Worm (Caenorhabditis elegans) whole organism, L3 larva: ENCODE results near the gene Y7A5A.3.

Experiments
- ZK546.5 ChIP-seq: sonication (generic microtip); optimal IDR thresholded peaks from 2 replicates; lab custom pipeline; 2017; ENCODE audit warnings: missing biosample characterization, missing genetic modification characterization
- aly-2 ChIP-seq: fragments of 150-350 bp; optimal IDR thresholded peaks from 2 replicates; lab custom pipeline; 2014; ENCODE audit warnings: missing biosample characterization, missing genetic modification characterization
- ama-1 ChIP-seq: fragments of 150-350 bp; optimal IDR thresholded peaks from 2 replicates; lab custom pipeline; 2018
- ceh-16 ChIP-seq: sonication (generic microtip); optimal IDR thresholded peaks from 2 replicates; lab custom pipeline; 2017; ENCODE audit warnings: missing biosample characterization, missing genetic modification characterization
- ceh-28 ChIP-seq: fragments of 150-350 bp; optimal IDR thresholded peaks from 2 replicates; lab custom pipeline; 2014; ENCODE audit warnings: missing biosample characterization, missing genetic modification reagents, missing genetic modification characterization
- ceh-82 ChIP-seq: fragments of 150-350 bp; optimal IDR thresholded peaks from 2 replicates; lab custom pipeline; 2014; ENCODE audit warnings: missing biosample characterization, missing genetic modification characterization
- ceh-9 ChIP-seq: sonication (generic microtip); optimal IDR thresholded peaks from 2 replicates; lab custom pipeline; 2018; ENCODE audit warnings: missing biosample characterization, missing genetic modification characterization
- egl-27 ChIP-seq: sonication (generic microtip); optimal IDR thresholded peaks from 4 replicates; lab custom pipeline; 2017; ENCODE audit warnings: missing biosample characterization, missing genetic modification reagents, missing genetic modification characterization
- egl-5 ChIP-seq: fragments of 150-350 bp; optimal IDR thresholded peaks from 2 replicates; lab custom pipeline; 2017; ENCODE audit warnings: missing biosample characterization, missing genetic modification reagents, missing genetic modification characterization, inconsistent platforms
- elt-1 ChIP-seq: fragments of 150-350 bp; optimal IDR thresholded peaks from 2 replicates; lab custom pipeline; 2014; ENCODE audit warnings: missing biosample characterization, missing genetic modification characterization
- eor-1 ChIP-seq, 2 experiments: fragments of 150-350 bp; optimal IDR thresholded peaks; 2 replicates each; lab custom pipeline; 2014 to 2018; ENCODE audit warnings: missing biosample characterization in 2 of 2, missing genetic modification characterization in 2 of 2
- fkh-10 ChIP-seq: sonication (generic microtip); optimal IDR thresholded peaks from 2 replicates; lab custom pipeline; 2017; ENCODE audit warnings: missing biosample characterization, missing genetic modification reagents, missing genetic modification characterization
- fos-1 ChIP-seq: fragments of 150-350 bp; optimal IDR thresholded peaks from 2 replicates; lab custom pipeline; 2014; ENCODE audit warnings: missing biosample characterization, missing genetic modification characterization
- hmg-11 ChIP-seq: sonication (generic microtip); optimal IDR thresholded peaks from 2 replicates; lab custom pipeline; 2016; ENCODE audit warnings: missing genetic modification characterization, missing compliant biosample characterization
- jun-1 ChIP-seq: fragments of 150-350 bp; optimal IDR thresholded peaks from 2 replicates; lab custom pipeline; 2014; ENCODE audit warnings: missing biosample characterization, missing genetic modification reagents, missing genetic modification characterization
- lin-39 ChIP-seq: fragments of 150-350 bp; optimal IDR thresholded peaks from 2 replicates; lab custom pipeline; 2018; ENCODE audit warnings: missing biosample characterization, missing genetic modification reagents, missing genetic modification characterization
- lsy-12 ChIP-seq: sonication (generic microtip); optimal IDR thresholded peaks from 2 replicates; lab custom pipeline; 2016; ENCODE audit warnings: mild to moderate bottlenecking, missing genetic modification characterization, missing compliant biosample characterization
- mml-1 ChIP-seq: fragments of 150-350 bp; sonication (generic microtip); optimal IDR thresholded peaks from 3 replicates; lab custom pipeline; 2014; ENCODE audit warnings: missing biosample characterization, missing genetic modification characterization
- nhr-11 ChIP-seq: fragments of 150-350 bp; optimal IDR thresholded peaks from 2 replicates; lab custom pipeline; 2014; ENCODE audit warnings: missing biosample characterization, missing genetic modification characterization
- nhr-23 ChIP-seq: fragments of 150-350 bp; optimal IDR thresholded peaks from 2 replicates; lab custom pipeline; 2014; ENCODE audit warnings: missing biosample characterization, missing genetic modification reagents, missing genetic modification characterization
- nhr-237 ChIP-seq: fragments of 150-350 bp; optimal IDR thresholded peaks from 2 replicates; lab custom pipeline; 2014; ENCODE audit warnings: missing biosample characterization, missing genetic modification characterization
- nhr-25 ChIP-seq: sonication (generic microtip); optimal IDR thresholded peaks from 2 replicates; lab custom pipeline; 2017; ENCODE audit warnings: missing biosample characterization, missing genetic modification characterization
- nhr-28 ChIP-seq: fragments of 150-350 bp; optimal IDR thresholded peaks from 2 replicates; lab custom pipeline; 2014; ENCODE audit warnings: missing biosample characterization, missing genetic modification characterization
- nhr-43 ChIP-seq: sonication (generic microtip); optimal IDR thresholded peaks from 2 replicates; lab custom pipeline; 2016; ENCODE audit warnings: mild to moderate bottlenecking, missing genetic modification characterization, missing compliant biosample characterization; ENCODE audit not compliant: poor library complexity, severe bottlenecking
- nhr-77 ChIP-seq: fragments of 150-350 bp; optimal IDR thresholded peaks from 2 replicates; lab custom pipeline; 2014; ENCODE audit warnings: missing biosample characterization, missing genetic modification characterization
- pha-4 ChIP-seq: fragments of 150-350 bp; optimal IDR thresholded peaks from 2 replicates; lab custom pipeline; 2014; ENCODE audit warnings: missing biosample characterization, missing genetic modification reagents, missing genetic modification characterization
- skn-1 ChIP-seq: fragments of 150-350 bp; optimal IDR thresholded peaks from 2 replicates; lab custom pipeline; 2014; ENCODE audit warnings: missing biosample characterization, missing genetic modification characterization
- snpc-4 ChIP-seq: fragments of 150-350 bp; optimal IDR thresholded peaks from 2 replicates; lab custom pipeline; 2014; ENCODE audit warnings: missing biosample characterization, missing genetic modification characterization
- unc-39 ChIP-seq: sonication (generic microtip); optimal IDR thresholded peaks from 4 replicates; lab custom pipeline; 2017; ENCODE audit warnings: missing biosample characterization, missing genetic modification characterization
- unc-62 ChIP-seq: fragments of 150-350 bp; sonication (generic microtip); optimal IDR thresholded peaks from 4 replicates; lab custom pipeline; 2014; ENCODE audit warnings: missing biosample characterization, missing genetic modification reagents, missing genetic modification characterization
- zag-1 ChIP-seq: fragments of 150-350 bp; optimal IDR thresholded peaks from 2 replicates; lab custom pipeline; 2014; ENCODE audit warnings: missing biosample characterization, missing genetic modification characterization
- ztf-11 ChIP-seq: fragments of 150-350 bp; optimal IDR thresholded peaks from 2 replicates; lab custom pipeline; 2014; ENCODE audit warnings: missing biosample characterization, missing genetic modification characterization
- ztf-4 ChIP-seq: fragments of 150-350 bp; optimal IDR thresholded peaks from 2 replicates; lab custom pipeline; 2014; ENCODE audit warnings: missing biosample characterization, missing genetic modification characterization

The Y7A5A.3 gene

DNA sequence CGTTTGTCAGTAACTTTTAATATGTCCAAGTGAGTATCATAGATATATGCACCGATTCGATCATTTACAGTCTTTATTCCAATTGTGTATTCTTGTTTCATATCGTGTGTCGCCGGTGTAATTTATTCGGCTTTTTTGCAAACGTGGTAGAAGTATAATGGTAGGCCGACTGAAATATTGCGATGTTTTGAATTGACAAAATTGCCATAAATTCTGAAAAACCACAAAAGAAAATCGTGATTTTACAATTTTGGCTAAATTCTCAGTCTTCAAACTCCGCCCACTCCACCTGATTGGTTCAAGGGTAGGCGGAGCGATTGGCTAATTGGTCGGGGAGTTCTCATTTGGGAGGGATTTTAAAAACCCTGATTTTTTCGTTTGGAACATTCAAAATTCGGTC, at the start of gene Y7A5A.3:
TSS of gene Y7A5A.3 (minus strand) at position 101 of the 400 bp plus-strand sequence.
- TF ChIP-seq lin-39 (tag; lab: Kevin White, UChicago) (no peak), pha-4 (tag; lab: Kevin White, UChicago) (no peak), lsy-12 (tag; lab: Kevin White, UChicago) (no peak), elt-1 (tag; lab: Kevin White, UChicago) (no peak), nhr-77 (tag; lab: Kevin White, UChicago) (no peak)
- TF ChIP-seq, all 47 proteins: peak for 0

DNA sequence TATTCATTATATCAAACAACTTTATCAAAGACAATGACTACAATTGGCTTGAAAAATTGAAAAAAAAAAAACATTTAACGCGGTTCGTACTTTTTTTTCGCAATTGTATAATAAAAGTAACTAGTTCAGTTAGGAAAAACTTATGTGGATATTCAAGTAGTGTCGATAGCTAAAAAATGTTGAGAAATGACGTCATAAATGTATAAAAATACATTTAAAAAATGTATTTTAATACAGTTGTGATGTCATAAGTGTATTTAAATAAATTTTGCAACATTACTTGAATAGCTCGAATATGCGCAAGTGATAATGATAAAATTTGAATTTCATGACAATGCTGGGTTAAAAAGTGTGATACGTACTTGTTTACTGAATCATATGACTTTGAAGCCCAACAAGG, 47.1 kb upstream of the Y7A5A.3 start:
- TF ChIP-seq ztf-4 (tag; lab: Kevin White, UChicago) (no peak), lin-39 (tag; lab: Kevin White, UChicago) (no peak), nhr-237 (tag; lab: Kevin White, UChicago) (no peak), nhr-28 (tag; lab: Kevin White, UChicago) (no peak), skn-1 (tag; lab: Kevin White, UChicago) (no peak), unc-62 (GFP tag; lab: Kevin White, UChicago) (no peak), ZK546.5 (tag; lab: Kevin White, UChicago) (no peak), nhr-43 (tag; lab: Kevin White, UChicago) (no peak), zag-1 (tag; lab: Kevin White, UChicago) (no peak), ceh-9 (tag; lab: Kevin White, UChicago) (no peak), egl-5 (tag; lab: Kevin White, UChicago) (no peak), nhr-23 (tag; lab: Kevin White, UChicago) (no peak), egl-27 (tag; lab: Kevin White, UChicago) (no peak), mml-1 (tag; lab: Kevin White, UChicago) (no peak), nhr-11 (tag; lab: Kevin White, UChicago) (no peak), hmg-11 (no peak), nhr-25 (tag; lab: Kevin White, UChicago) (no peak), fos-1 (tag; lab: Kevin White, UChicago) (no peak)

DNA sequence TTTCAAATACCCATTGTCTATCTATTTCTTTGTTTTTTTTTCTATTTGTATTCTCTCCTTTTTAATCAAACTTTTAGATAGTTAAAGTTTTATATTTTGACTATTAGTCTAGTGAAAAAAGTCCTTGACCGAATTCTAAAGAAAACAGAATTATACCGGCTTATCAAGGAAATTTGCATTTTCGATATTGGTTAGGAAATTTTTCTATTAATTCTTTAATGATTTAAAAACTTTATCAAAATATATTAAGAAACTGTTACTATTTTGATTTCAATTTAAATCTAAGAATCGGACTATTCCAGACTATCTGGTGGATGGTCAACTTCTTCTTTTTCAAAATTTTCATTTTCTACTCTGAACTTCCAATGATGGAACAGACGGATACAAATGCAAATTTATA, 43.6 kb upstream of the Y7A5A.3 start, which contains the start of gene Y7A5A.20:
TSS of gene Y7A5A.20 (plus strand) at position 301 of the 400 bp plus-strand sequence.
- no peak for TF ChIP-seq lsy-12 (tag; lab: Kevin White, UChicago)
- TF ChIP-seq unc-39: no peak
- no peak for TF ChIP-seq ceh-16 (tag; lab: Kevin White, UChicago)
- no peak for TF ChIP-seq nhr-237 (tag; lab: Kevin White, UChicago)
- no peak for TF ChIP-seq ceh-82 (tag; lab: Kevin White, UChicago)
- no peak for TF ChIP-seq skn-1 (tag; lab: Kevin White, UChicago)
- TF ChIP-seq pha-4 (tag; lab: Kevin White, UChicago): no peak
- TF ChIP-seq snpc-4 (tag; lab: Kevin White, UChicago): no peak
- no peak for TF ChIP-seq ama-1 (lab: Kevin White, UChicago)
- TF ChIP-seq jun-1: no peak
- no peak for TF ChIP-seq ceh-28 (tag; lab: Kevin White, UChicago)
- TF ChIP-seq ztf-11 (tag; lab: Kevin White, UChicago): no peak
- no peak for TF ChIP-seq nhr-28 (tag; lab: Kevin White, UChicago)
- TF ChIP-seq, all 47 proteins: peak for 0

DNA sequence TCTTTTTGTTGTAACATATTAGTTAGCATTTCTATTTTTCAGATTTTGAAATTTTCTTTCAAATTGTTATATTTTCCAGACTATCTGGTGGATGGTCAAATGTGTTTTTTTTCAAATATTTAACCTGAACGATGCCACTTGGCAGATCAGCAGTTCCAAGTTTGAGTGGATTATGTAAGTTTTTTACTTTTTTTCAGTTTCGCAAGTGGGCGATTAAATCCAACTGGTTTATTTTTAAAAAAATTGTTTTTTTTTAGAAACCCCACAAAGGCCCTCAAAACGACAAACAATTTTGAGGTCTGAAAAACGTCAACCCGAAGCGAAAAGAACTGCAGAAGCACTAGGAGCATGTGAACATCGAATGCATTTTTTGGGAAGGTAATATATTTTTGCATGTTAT, 42.4 kb upstream of the Y7A5A.3 start, which contains the start of gene Y7A5A.9:
TSS of gene Y7A5A.9 (plus strand) at position 301 of the 400 bp plus-strand sequence.
- TF ChIP-seq mml-1 (tag; lab: Kevin White, UChicago) (no peak), ama-1 (lab: Kevin White, UChicago) (no peak), fkh-10 (no peak), aly-2 (no peak), eor-1 (tag; optimal IDR thresholded peaks at IDR 0.05; lab: Kevin White, UChicago) (no peak), ztf-4 (tag; lab: Kevin White, UChicago) (no peak)

DNA sequence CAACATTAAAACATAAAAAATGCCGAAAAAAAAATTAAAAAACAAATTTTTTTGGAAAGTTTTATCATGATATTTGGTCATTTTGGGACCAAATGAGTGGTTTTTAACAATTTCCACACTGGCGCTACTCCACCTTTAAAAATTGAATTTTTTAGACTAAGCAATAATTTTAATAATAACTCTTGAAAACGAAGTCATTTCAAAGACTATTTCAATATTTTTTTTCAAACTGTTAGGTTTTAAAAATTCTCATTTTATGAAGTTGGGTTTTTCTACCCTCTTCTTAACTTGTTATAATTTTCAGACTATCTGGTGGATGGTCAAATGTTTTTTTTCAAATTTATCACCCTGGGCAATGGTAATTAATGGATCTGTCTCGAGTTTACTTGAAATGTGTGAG, 37.7 kb upstream of the Y7A5A.3 start, which contains the start of gene Y7A5A.8:
TSS of gene Y7A5A.8 (plus strand) at position 301 of the 400 bp plus-strand sequence.
- TF ChIP-seq ZK546.5 (tag; lab: Kevin White, UChicago) (no peak), nhr-237 (tag; lab: Kevin White, UChicago) (no peak)
